Worm (Caenorhabditis elegans): Measurements from ENCODE around the gene Y55F3BR.6.
A peak's percentile ranks its signal among the peaks of the same experiment; 100 is the strongest.

The Y55F3BR.6 gene

ce11 chrIV:874677-875076 lies 32.8 kb upstream of the Y55F3BR.6 start, which contains the start of gene Y55F3BR.1 (continued):
- peak; percentile 98 to 99 for TF ChIP-seq efl-1 (optimal IDR thresholded peaks at IDR 0.05)
- peak; percentile 97 to 100 for TF ChIP-seq efl-1 (GFP tag; optimal IDR thresholded peaks at IDR 0.05 in 1 of 2)
- no peak for TF ChIP-seq aha-1 (tag; optimal IDR thresholded peaks at IDR 0.05)
- TF ChIP-seq C04F5.9 (tag; optimal IDR thresholded peaks at IDR 0.05), result peak; percentile 55
- TF ChIP-seq Y116A8C.19 (tag; optimal IDR thresholded peaks at IDR 0.05; ENCODE audit: borderline replicate concordance), result no peak
- TF ChIP-seq dsc-1 (tag; optimal IDR thresholded peaks at IDR 0.05), result peak; percentile 72
- peak; percentile 67 for TF ChIP-seq nhr-19 (GFP tag; conservative IDR thresholded peaks at IDR 0.05)
- peak; percentile 42 to 80 (median 49) for TF ChIP-seq ceh-82 (tag; optimal IDR thresholded peaks at IDR 0.05)
- no peak for TF ChIP-seq mdl-1 (tag; optimal IDR thresholded peaks at IDR 0.05)
- TF ChIP-seq dpl-1 (GFP tag; optimal IDR thresholded peaks at IDR 0.05), result peak; percentile 96 to 98 (median 97)
- no peak for TF ChIP-seq unc-30 (tag; optimal IDR thresholded peaks at IDR 0.05)
- no peak for TF ChIP-seq mab-9 (GFP tag; IDR thresholded peaks at IDR 0.05)
- TF ChIP-seq irx-1 (tag; optimal IDR thresholded peaks at IDR 0.05), result peak; percentile 38
- TF ChIP-seq C16A3.4 (tag; optimal IDR thresholded peaks at IDR 0.05), result peak; percentile 52
- peak; percentile 62 for TF ChIP-seq tbx-2 (tag; optimal IDR thresholded peaks at IDR 0.05)
- TF ChIP-seq lin-14 (GFP tag; optimal IDR thresholded peaks at IDR 0.05), result no peak
- peak; percentile 54 for TF ChIP-seq nhr-90 (tag; optimal IDR thresholded peaks at IDR 0.05; ENCODE audit: poor library complexity)
- TF ChIP-seq elt-2 (tag; optimal IDR thresholded peaks at IDR 0.05), result no peak
- TF ChIP-seq blmp-1 (tag; optimal IDR thresholded peaks at IDR 0.05), result peak; percentile 47
- no peak for TF ChIP-seq hpl-2 (GFP tag; optimal IDR thresholded peaks at IDR 0.05)
- no peak for TF ChIP-seq ceh-8 (GFP tag; optimal IDR thresholded peaks at IDR 0.05)
- TF ChIP-seq unc-130 (tag; optimal IDR thresholded peaks at IDR 0.05), result no peak
- peak; percentile 71 for TF ChIP-seq snu-23 (GFP tag; optimal IDR thresholded peaks at IDR 0.05)
- TF ChIP-seq xbp-1 (tag; optimal IDR thresholded peaks at IDR 0.05), result peak; percentile 53
- peak; percentile 80 for TF ChIP-seq nhr-71 (tag; optimal IDR thresholded peaks at IDR 0.05)
- TF ChIP-seq sox-4 (tag; optimal IDR thresholded peaks at IDR 0.05), result no peak
- no peak for TF ChIP-seq egl-27 (tag; optimal IDR thresholded peaks at IDR 0.05)
- no peak for TF ChIP-seq tlp-1 (tag; optimal IDR thresholded peaks at IDR 0.05)
- TF ChIP-seq fkh-10 (GFP tag; optimal IDR thresholded peaks at IDR 0.05), result no peak
- no peak for TF ChIP-seq jun-1 (tag; optimal IDR thresholded peaks at IDR 0.05)
- peak; percentile 35 for TF ChIP-seq aly-2 (tag; optimal IDR thresholded peaks at IDR 0.05)

- TF ChIP-seq fkh-8 (tag; optimal IDR thresholded peaks at IDR 0.05) (no peak), nhr-85 (tag) (peak; percentile 11), nhr-77 (tag; optimal IDR thresholded peaks at IDR 0.05) (no peak), unc-98 (GFP tag; IDR thresholded peaks at IDR 0.05) (no peak), elt-2 (tag; optimal IDR thresholded peaks at IDR 0.05) (no peak), unc-30 (tag; optimal IDR thresholded peaks at IDR 0.05) (no peak), efl-3 (GFP tag; optimal IDR thresholded peaks at IDR 0.05) (no peak), efl-1 (optimal IDR thresholded peaks at IDR 0.05) (no peak), efl-1 (GFP tag; optimal IDR thresholded peaks at IDR 0.05 in 1 of 2) (peak in 1 of 2 experiments; percentile 28), lin-15B (tag; optimal IDR thresholded peaks at IDR 0.05) (no peak), nhr-20 (tag; optimal IDR thresholded peaks at IDR 0.05) (no peak)
Measured at ce11 chrIV:873174-873788, 31.4 kb upstream of the Y55F3BR.6 start.

ce11 chrIV:868723-869122 lies 26.8 kb upstream of the Y55F3BR.6 start:
- TF ChIP-seq grh-1 (GFP tag; IDR thresholded peaks at IDR 0.05) (no peak), blmp-1 (tag; optimal IDR thresholded peaks at IDR 0.05) (no peak), egl-13 (tag; optimal IDR thresholded peaks at IDR 0.05) (no peak)

Measured in whole organism, L1 larva.